Fruit fly (Drosophila melanogaster): ENCODE results near the gene CG8765.

DNA sequence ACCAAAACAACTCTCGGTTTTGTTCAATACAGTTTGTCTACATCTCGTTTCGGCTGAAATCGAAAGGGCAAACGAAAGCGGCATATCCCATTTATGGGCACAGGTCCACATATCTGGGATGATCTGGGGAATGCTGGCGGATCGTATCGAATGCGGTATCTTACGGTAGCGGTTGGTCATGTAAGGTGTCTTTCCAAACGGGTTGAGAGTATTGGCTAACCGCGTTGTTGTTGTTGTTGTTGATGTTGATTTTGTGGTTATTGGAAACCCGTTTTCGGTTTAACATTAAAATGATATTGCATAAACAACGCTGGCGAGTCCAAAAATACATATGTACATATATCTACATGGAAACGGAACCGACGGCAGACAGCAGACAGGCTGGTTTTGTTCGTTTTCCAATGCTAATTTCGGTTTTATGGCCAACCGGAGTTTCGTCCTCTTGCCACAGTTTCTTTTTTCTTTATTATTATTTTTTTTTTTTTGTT lies 7.0 kb upstream of the CG8765 start:
- TF ChIP-seq usp (GFP tag; optimal IDR thresholded peaks at IDR 0.05), result no peak
- TF ChIP-seq CG8478 (optimal IDR thresholded peaks at IDR 0.05), result no peak
- no peak for TF ChIP-seq EcR (GFP tag; optimal IDR thresholded peaks at IDR 0.05)
- no peak for TF ChIP-seq pan (optimal IDR thresholded peaks at IDR 0.05)
